Fruit fly (Drosophila melanogaster): ENCODE results near the gene CG32795.

The CG32795 gene

dm6 chrX:2744042-2744441, 46.3 kb downstream of the CG32795 start, which contains the start of gene Syx4 (continued):
- TF ChIP-seq HLHmδ (GFP tag; optimal IDR thresholded peaks at IDR 0.05): no peak
- TF ChIP-seq NfI (GFP tag; optimal IDR thresholded peaks at IDR 0.05): peak; percentile 88
- peak; percentile 89 for TF ChIP-seq zfh2 (GFP tag; optimal IDR thresholded peaks at IDR 0.05)
- peak; percentile 87 for TF ChIP-seq Ptx1 (GFP tag; IDR thresholded peaks at IDR 0.05)
- peak; percentile 79 for TF ChIP-seq esg (GFP tag; conservative IDR thresholded peaks at IDR 0.05)
- TF ChIP-seq GATAe (GFP tag; conservative IDR thresholded peaks at IDR 0.05): peak; percentile 76
- TF ChIP-seq CG7745 (tag; optimal IDR thresholded peaks at IDR 0.05): no peak
- TF ChIP-seq CG13296 (GFP tag; optimal IDR thresholded peaks at IDR 0.05): peak; percentile 91

dm6 chrX:2743601-2744000, 46.8 kb downstream of the CG32795 start:
- TF ChIP-seq pan (optimal IDR thresholded peaks at IDR 0.05) (no peak), pan (GFP tag; optimal IDR thresholded peaks at IDR 0.05 in 1 of 2, IDR thresholded peaks at IDR 0.05 in 1 of 2) (no peak), GATAe (GFP tag; conservative IDR thresholded peaks at IDR 0.05) (peak; percentile 8; the same call in 1 of the 2 replicates), CG8281 (tag; optimal IDR thresholded peaks at IDR 0.05) (no peak), Rfx (GFP tag; IDR thresholded peaks at IDR 0.05) (no peak), CG11504 (tag; optimal IDR thresholded peaks at IDR 0.05) (no peak), CG3847 (GFP tag; IDR thresholded peaks at IDR 0.05) (no peak), CG13287 (GFP tag; IDR thresholded peaks at IDR 0.05; ENCODE audit: partially characterized antibody) (no peak), HmgZ (tag; optimal IDR thresholded peaks at IDR 0.05) (no peak), nerfin-1 (tag; optimal IDR thresholded peaks at IDR 0.05) (no peak), jing (GFP tag; optimal IDR thresholded peaks at IDR 0.05) (no peak), al (GFP tag; IDR thresholded peaks at IDR 0.05) (no peak), Lhr (GFP tag; optimal IDR thresholded peaks at IDR 0.05) (no peak), crol (GFP tag; IDR thresholded peaks at IDR 0.05) (peak; percentile 72), Poxn (GFP tag; IDR thresholded peaks at IDR 0.05) (no peak), Trl (optimal IDR thresholded peaks at IDR 0.05) (peak; percentile 49 to 85), Trl (GFP tag; optimal IDR thresholded peaks at IDR 0.05) (no peak), sim (GFP tag; IDR thresholded peaks at IDR 0.05) (no peak), Sin3A (optimal IDR thresholded peaks at IDR 0.05) (no peak), cg (GFP tag; optimal IDR thresholded peaks at IDR 0.05) (peak; percentile 5), Rx (GFP tag; IDR thresholded peaks at IDR 0.05) (no peak), Hey (tag; optimal IDR thresholded peaks at IDR 0.05) (no peak), chinmo (GFP tag; IDR thresholded peaks at IDR 0.05; ENCODE audit: partially characterized antibody) (0 out of 4 replicates have a peak, but pooled peaks have one; percentile 51), CG8290 (GFP tag; optimal IDR thresholded peaks at IDR 0.05) (no peak), CG8290 (tag; optimal IDR thresholded peaks at IDR 0.05) (no peak)

- peak; percentile 95 for TF ChIP-seq Rfx (GFP tag; IDR thresholded peaks at IDR 0.05)
- TF ChIP-seq zen2 (GFP tag; IDR thresholded peaks at IDR 0.05; ENCODE audit: partially characterized antibody): no peak
- TF ChIP-seq CG32532 (GFP tag; IDR thresholded peaks at IDR 0.05): peak; percentile 95
- TF ChIP-seq Meics (GFP tag; optimal IDR thresholded peaks at IDR 0.05): peak; percentile 87
- peak; percentile 68 for TF ChIP-seq CG6813 (GFP tag; optimal IDR thresholded peaks at IDR 0.05)
- TF ChIP-seq CkIIα-i1 (GFP tag; IDR thresholded peaks at IDR 0.05): peak; percentile 56; the same call in 1 of the 2 replicates
- TF ChIP-seq wor (GFP tag; IDR thresholded peaks at IDR 0.05): peak; percentile 47; the same call in 1 of the 2 replicates
- TF ChIP-seq B-H2 (GFP tag; optimal IDR thresholded peaks at IDR 0.05): no peak
- TF ChIP-seq TFAM (GFP tag; optimal IDR thresholded peaks at IDR 0.05): no peak
- peak; percentile 85 for TF ChIP-seq MBD-R2 (GFP tag; IDR thresholded peaks at IDR 0.05)
- peak; percentile 86 for TF ChIP-seq CG11085 (GFP tag; IDR thresholded peaks at IDR 0.05)
- TF ChIP-seq D19B (GFP tag; optimal IDR thresholded peaks at IDR 0.05): peak; percentile 76
- peak; percentile 40; the same call in 1 of the 2 replicates for TF ChIP-seq CG17612 (GFP tag; IDR thresholded peaks at IDR 0.05)
- TF ChIP-seq CG7786 (GFP tag; optimal IDR thresholded peaks at IDR 0.05): peak; percentile 85
- TF ChIP-seq dysf (GFP tag; IDR thresholded peaks at IDR 0.05): peak; percentile 92
- no peak for TF ChIP-seq sqz (GFP tag; optimal IDR thresholded peaks at IDR 0.05)
- TF ChIP-seq CG14710 (tag; optimal IDR thresholded peaks at IDR 0.05): no peak
- TF ChIP-seq Sin3A (optimal IDR thresholded peaks at IDR 0.05): no peak
- TF ChIP-seq CG4617 (GFP tag; optimal IDR thresholded peaks at IDR 0.05; ENCODE audit: borderline replicate concordance): peak; percentile 28
- TF ChIP-seq CG14667 (GFP tag; IDR thresholded peaks at IDR 0.05): peak; percentile 76
- peak; percentile 79 for TF ChIP-seq crol (GFP tag; IDR thresholded peaks at IDR 0.05)
- TF ChIP-seq Chrac-16 (GFP tag; optimal IDR thresholded peaks at IDR 0.05): peak; percentile 64
Measured at dm6 chrX:2743020-2743419, 47.3 kb downstream of the CG32795 start.

Data from whole organism, embryonic.